Worm (Caenorhabditis elegans) whole organism, L4 larva: Measurements from ENCODE around the gene str-4.

Experiments
- F37D6.2 ChIP-seq: sonication (generic microtip); optimal IDR thresholded peaks from 2 replicates; lab custom pipeline; 2016; ENCODE audit warnings: mild to moderate bottlenecking, missing genetic modification characterization, missing compliant biosample characterization
- F49E8.2 ChIP-seq: sonication (generic microtip); optimal IDR thresholded peaks from 2 replicates; lab custom pipeline; 2016; ENCODE audit warnings: missing compliant biosample characterization, mild to moderate bottlenecking, missing genetic modification characterization, borderline replicate concordance
- R02D3.7 ChIP-seq: fragments of 150-350 bp; sonication (generic microtip); optimal IDR thresholded peaks from 3 replicates; lab custom pipeline; 2014; ENCODE audit warnings: missing biosample characterization, missing genetic modification characterization
- Y105C5A.15 ChIP-seq: fragments of 200-800 bp; sonication (Bioruptor generic); IDR thresholded peaks from 2 replicates; pipeline ENCODE4 v1.3.6; 2022; ENCODE audit warnings: missing genetic modification characterization, missing compliant biosample characterization
- Y48G9A.11 ChIP-seq: fragments of 200-800 bp; sonication (Bioruptor generic); IDR thresholded peaks from 2 replicates; pipeline ENCODE4 v1.3.6; 2022; ENCODE audit warnings: missing genetic modification reagents, missing genetic modification characterization, missing compliant biosample characterization
- Y75B8A.6 ChIP-seq: fragments of 200-800 bp; sonication (Bioruptor generic); IDR thresholded peaks from 2 replicates; pipeline ENCODE4 v1.3.6; 2022; ENCODE audit warnings: missing genetic modification reagents, missing genetic modification characterization, missing compliant biosample characterization
- ZK337.2 ChIP-seq: fragments of 200-800 bp; sonication (Bioruptor generic); IDR thresholded peaks from 2 replicates; pipeline ENCODE4 v1.3.6; 2022; ENCODE audit warnings: missing genetic modification reagents, missing genetic modification characterization, missing compliant biosample characterization
- ZK546.5 ChIP-seq, 2 experiments: sonication (generic microtip); optimal IDR thresholded peaks; 2 replicates each; lab custom pipeline; 2017; ENCODE audit warnings: missing biosample characterization in 2 of 2, missing genetic modification characterization in 2 of 2
- aha-1 ChIP-seq: fragments of 150-350 bp; peaks from one replicate; lab custom pipeline; 2014; ENCODE audit warnings: missing biosample characterization, missing genetic modification characterization
- arid-1 ChIP-seq: fragments of 200-800 bp; sonication (Bioruptor generic); conservative IDR thresholded peaks from 2 replicates; pipeline ENCODE4 v1.3.6; 2022; ENCODE audit warnings: missing genetic modification reagents, missing genetic modification characterization, missing compliant biosample characterization
- attf-4 ChIP-seq: sonication (generic microtip); optimal IDR thresholded peaks from 3 replicates; lab custom pipeline; 2017; ENCODE audit warnings: missing biosample characterization, missing genetic modification characterization
- ceh-20 ChIP-seq: fragments of 200-800 bp; sonication (Bioruptor generic); IDR thresholded peaks from 2 replicates; pipeline ENCODE4 v1.3.6; 2022; ENCODE audit warnings: missing genetic modification reagents, missing genetic modification characterization, missing compliant biosample characterization
- ceh-44 ChIP-seq: fragments of 200-800 bp; sonication (Bioruptor generic); IDR thresholded peaks from 2 replicates; pipeline ENCODE4 v1.3.6; 2022; ENCODE audit warnings: missing genetic modification reagents, missing genetic modification characterization, missing compliant biosample characterization
- ces-1 ChIP-seq: fragments of 150-350 bp; sonication (generic microtip); optimal IDR thresholded peaks from 4 replicates; lab custom pipeline; 2014; ENCODE audit warnings: missing biosample characterization, missing genetic modification reagents, missing genetic modification characterization
- cey-2 ChIP-seq: sonication (generic microtip); optimal IDR thresholded peaks from 3 replicates; lab custom pipeline; 2017; ENCODE audit warnings: missing genetic modification characterization, mild to moderate bottlenecking, missing compliant biosample characterization, antibody characterized with exemption, borderline replicate concordance; ENCODE audit not compliant: insufficient read depth
- daf-12 ChIP-seq: fragments of 150-350 bp; optimal IDR thresholded peaks from 2 replicates; lab custom pipeline; 2014; ENCODE audit warnings: missing biosample characterization, missing genetic modification reagents, missing genetic modification characterization
- daf-19 ChIP-seq: fragments of 200-800 bp; sonication (Bioruptor generic); conservative IDR thresholded peaks from 2 replicates; pipeline ENCODE4 v1.3.6; 2022; ENCODE audit warnings: missing genetic modification characterization, missing compliant biosample characterization
- dmd-6 ChIP-seq: fragments of 200-800 bp; sonication (Bioruptor generic); IDR thresholded peaks from 2 replicates; pipeline ENCODE4 v1.3.6; 2022; ENCODE audit warnings: missing genetic modification reagents, missing genetic modification characterization, missing compliant biosample characterization
- dmd-8 ChIP-seq: fragments of 200-800 bp; sonication (Bioruptor generic); IDR thresholded peaks from 2 replicates; pipeline ENCODE4 v1.3.6; 2022; ENCODE audit warnings: missing genetic modification characterization, missing compliant biosample characterization
- dpl-1 ChIP-seq: fragments of 150-350 bp; optimal IDR thresholded peaks from 2 replicates; lab custom pipeline; 2014; ENCODE audit warnings: missing biosample characterization, missing genetic modification reagents, missing genetic modification characterization
- duxl-1 ChIP-seq: sonication (generic microtip); optimal IDR thresholded peaks from 2 replicates; lab custom pipeline; 2016; ENCODE audit warnings: mild to moderate bottlenecking, missing genetic modification characterization, moderate library complexity, missing compliant biosample characterization; ENCODE audit not compliant: poor library complexity
- dve-1 ChIP-seq: sonication (generic microtip); optimal IDR thresholded peaks from 2 replicates; lab custom pipeline; 2017; ENCODE audit warnings: antibody characterized with exemption, mild to moderate bottlenecking, missing genetic modification characterization, missing compliant biosample characterization; ENCODE audit not compliant: insufficient read depth
- hif-1 ChIP-seq, 2 experiments: sonication (generic microtip); optimal IDR thresholded peaks; 2 replicates each; lab custom pipeline; 2016 to 2017; ENCODE audit warnings: missing compliant biosample characterization in 2 of 2, missing genetic modification characterization in 2 of 2, missing genetic modification reagents in 2 of 2, missing genotype in 2 of 2, mild to moderate bottlenecking in 1 of 2
- hlh-30 ChIP-seq: sonication (generic microtip); optimal IDR thresholded peaks from 2 replicates; lab custom pipeline; 2017; ENCODE audit warnings: antibody characterized with exemption, mild to moderate bottlenecking, missing genetic modification characterization, missing compliant biosample characterization; ENCODE audit not compliant: insufficient read depth
- lim-7 ChIP-seq: fragments of 200-800 bp; sonication (Bioruptor generic); IDR thresholded peaks from 2 replicates; pipeline ENCODE4 v1.3.6; 2022; ENCODE audit warnings: missing genetic modification characterization, missing compliant biosample characterization
- lin-1 ChIP-seq: fragments of 200-800 bp; sonication (Bioruptor generic); IDR thresholded peaks from 2 replicates; pipeline ENCODE4 v1.3.6; 2022; ENCODE audit warnings: missing genetic modification reagents, missing genetic modification characterization, missing compliant biosample characterization
- lsy-2 ChIP-seq, 2 experiments: fragments of 150-350 bp in 1 of 2; sonication (generic microtip) in 1 of 2; optimal IDR thresholded peaks; 2 replicates each; lab custom pipeline; 2014 to 2017; ENCODE audit warnings: missing biosample characterization in 2 of 2, missing genetic modification characterization in 2 of 2
- mdt-29 ChIP-seq: fragments of 200-800 bp; sonication (Bioruptor generic); IDR thresholded peaks from 2 replicates; pipeline ENCODE4 v1.3.6; 2022; ENCODE audit warnings: missing genetic modification reagents, missing genetic modification characterization, missing compliant biosample characterization
- mep-1 ChIP-seq: fragments of 150-350 bp; sonication (generic microtip); optimal IDR thresholded peaks from 3 replicates; lab custom pipeline; 2014; ENCODE audit warnings: missing biosample characterization, missing genetic modification characterization
- mxl-3 ChIP-seq: fragments of 200-800 bp; sonication (Bioruptor generic); optimal IDR thresholded peaks from 2 replicates; lab custom pipeline; 2018; ENCODE audit warnings: mild to moderate bottlenecking, missing genetic modification characterization, missing compliant biosample characterization
- nhr-10 ChIP-seq: fragments of 150-350 bp; optimal IDR thresholded peaks from 2 replicates; lab custom pipeline; 2014; ENCODE audit warnings: missing biosample characterization, missing genetic modification characterization
- nhr-111 ChIP-seq: fragments of 200-800 bp; sonication (Bioruptor generic); optimal IDR thresholded peaks from 2 replicates; lab custom pipeline; 2018; ENCODE audit warnings: mild to moderate bottlenecking, missing genetic modification characterization, missing compliant biosample characterization
- nhr-25 ChIP-seq: sonication (generic microtip); optimal IDR thresholded peaks from 2 replicates; lab custom pipeline; 2017; ENCODE audit warnings: missing genetic modification characterization, mild to moderate bottlenecking, missing compliant biosample characterization, antibody characterized with exemption, moderate library complexity, borderline replicate concordance; ENCODE audit not compliant: insufficient read depth
- nhr-28 ChIP-seq: fragments of 150-350 bp; optimal IDR thresholded peaks from 2 replicates; lab custom pipeline; 2014; ENCODE audit warnings: missing biosample characterization, missing genetic modification characterization
- nhr-6 ChIP-seq: fragments of 150-350 bp; optimal IDR thresholded peaks from 2 replicates; lab custom pipeline; 2014; ENCODE audit warnings: missing biosample characterization, missing genetic modification characterization
- nhr-76 ChIP-seq: fragments of 150-350 bp; optimal IDR thresholded peaks from 2 replicates; lab custom pipeline; 2014; ENCODE audit warnings: missing biosample characterization, missing genetic modification characterization
- nhr-77 ChIP-seq: fragments of 150-350 bp; optimal IDR thresholded peaks from 2 replicates; lab custom pipeline; 2014; ENCODE audit warnings: missing biosample characterization, missing genetic modification characterization
- pha-4 ChIP-seq, 2 experiments: fragments of 150-350 bp in 1 of 2; fragments of 200-800 bp in 1 of 2; sonication (Bioruptor generic) in 1 of 2; IDR thresholded peaks in 1 of 2; optimal IDR thresholded peaks in 1 of 2; 2 replicates each; pipeline versions ENCODE4 v1.3.6 to Lab custom; 2014 to 2022; ENCODE audit warnings: missing genetic modification characterization in 2 of 2, missing genetic modification reagents in 2 of 2, missing biosample characterization in 1 of 2, missing compliant biosample characterization in 1 of 2
- pqm-1 ChIP-seq: sonication (generic microtip); optimal IDR thresholded peaks from 2 replicates; lab custom pipeline; 2017; ENCODE audit warnings: missing biosample characterization, missing genetic modification characterization
- rbr-2 ChIP-seq: sonication (generic microtip); optimal IDR thresholded peaks from 2 replicates; lab custom pipeline; 2016; ENCODE audit warnings: missing genotype, missing genetic modification characterization, missing compliant biosample characterization
- set-16 ChIP-seq: fragments of 200-800 bp; sonication (Bioruptor generic); IDR thresholded peaks from 2 replicates; pipeline ENCODE4 v1.3.6; 2022; ENCODE audit warnings: missing genetic modification reagents, missing genetic modification characterization, missing compliant biosample characterization
- skn-1 ChIP-seq: fragments of 150-350 bp; optimal IDR thresholded peaks from 2 replicates; lab custom pipeline; 2014; ENCODE audit warnings: missing biosample characterization, missing genetic modification characterization
- unc-62 ChIP-seq, 3 experiments: fragments of 150-350 bp in 1 of 3; sonication (generic microtip); optimal IDR thresholded peaks in 2 of 3; peaks in 1 of 3; 1 replicate in 1 of 3; 2 replicates in 2 of 3; lab custom pipeline; 2014 to 2017; ENCODE audit warnings: missing biosample characterization in 3 of 3, missing genetic modification characterization in 3 of 3, missing genetic modification reagents in 3 of 3, missing genotype in 1 of 3
- vab-7 ChIP-seq: fragments of 200-800 bp; sonication (Bioruptor generic); IDR thresholded peaks from 2 replicates; pipeline ENCODE4 v1.3.6; 2022; ENCODE audit warnings: missing genetic modification reagents, missing genetic modification characterization, missing compliant biosample characterization
- zip-11 ChIP-seq: fragments of 200-800 bp; sonication (Bioruptor generic); IDR thresholded peaks from 2 replicates; pipeline ENCODE4 v1.3.6; 2022; ENCODE audit warnings: missing genetic modification characterization, missing compliant biosample characterization

str-4 gene

ce11 chrV:13371336-13371735 lies 31.8 kb upstream of the str-4 start (continued):
- TF ChIP-seq nhr-25 (tag; lab: Kevin White, UChicago) (peak; percentile 94), rbr-2 (tag; lab: Kevin White, UChicago) (no peak), nhr-10 (tag; lab: Kevin White, UChicago) (no peak), set-16 (GFP tag; lab: Robert Waterston, UW) (no peak), skn-1 (no peak), mdt-29 (GFP tag; lab: Robert Waterston, UW) (no peak), nhr-28 (tag; lab: Kevin White, UChicago) (peak; percentile 90), arid-1 (GFP tag; lab: Robert Waterston, UW) (no peak), attf-4 (tag; lab: Kevin White, UChicago) (no peak), ZK546.5 (tag; optimal IDR thresholded peaks at IDR 0.05; lab: Kevin White, UChicago) (no peak), dve-1 (peak; percentile 26), F37D6.2 (tag; lab: Kevin White, UChicago) (no peak), zip-11 (no peak), hif-1 (tag; optimal IDR thresholded peaks at IDR 0.05; lab: Kevin White, UChicago) (no peak), aha-1 (tag; lab: Kevin White, UChicago) (peak; percentile 96), Y105C5A.15 (GFP tag; lab: Robert Waterston, UW) (no peak), lsy-2 (tag; optimal IDR thresholded peaks at IDR 0.05; lab: Kevin White, UChicago) (peak; percentile 21 to 43), nhr-111 (GFP tag; lab: Kevin White, UChicago) (no peak), ZK337.2 (no peak), dmd-8 (GFP tag; lab: Robert Waterston, UW) (no peak), mep-1 (tag; lab: Kevin White, UChicago) (peak; percentile 74), dpl-1 (GFP tag; lab: Kevin White, UChicago) (no peak), pha-4 (GFP tag; IDR thresholded peaks at IDR 0.05; lab: Robert Waterston, UW) (no peak), pha-4 (tag; optimal IDR thresholded peaks at IDR 0.05; lab: Kevin White, UChicago) (no peak), duxl-1 (tag; lab: Kevin White, UChicago) (no peak), ceh-20 (GFP tag; lab: Robert Waterston, UW) (no peak), ceh-44 (GFP tag; lab: Robert Waterston, UW) (no peak), Y48G9A.11 (GFP tag; lab: Robert Waterston, UW) (no peak), vab-7 (no peak)

- TF ChIP-seq aha-1 (tag; lab: Kevin White, UChicago) (peak; percentile 92), ces-1 (GFP tag; lab: Kevin White, UChicago) (no peak), cey-2 (tag; lab: Kevin White, UChicago) (no peak), nhr-25 (tag; lab: Kevin White, UChicago) (peak; percentile 23), dpl-1 (GFP tag; lab: Kevin White, UChicago) (no peak), duxl-1 (tag; lab: Kevin White, UChicago) (peak; percentile 26)
Observed at ce11 chrV:13370265-13370664, 30.7 kb upstream of the str-4 start.

ce11 chrV:13369663-13370062 lies 30.1 kb upstream of the str-4 start:
- TF ChIP-seq nhr-76 (tag; lab: Kevin White, UChicago): no peak
- TF ChIP-seq lim-7 (GFP tag; lab: Robert Waterston, UW): no peak
- no peak for TF ChIP-seq dmd-8 (GFP tag; lab: Robert Waterston, UW)
- TF ChIP-seq nhr-25 (tag; lab: Kevin White, UChicago): peak; percentile 3
- no peak for TF ChIP-seq F49E8.2 (tag; lab: Kevin White, UChicago)
- TF ChIP-seq lin-1 (GFP tag; lab: Robert Waterston, UW): peak; percentile 23; the same call in 1 of the 2 replicates
- TF ChIP-seq pqm-1: peak; percentile 54
- TF ChIP-seq daf-19 (GFP tag; lab: Robert Waterston, UW): no peak
- peak; percentile 41 for TF ChIP-seq dve-1
- TF ChIP-seq nhr-6: no peak
- TF ChIP-seq mxl-3: peak; percentile 66
- no peak for TF ChIP-seq hlh-30 (tag; lab: Kevin White, UChicago)
- peak; percentile 62 for TF ChIP-seq nhr-77
- TF ChIP-seq unc-62 (GFP tag; optimal IDR thresholded peaks at IDR 0.05 in 1 of 2; lab: Kevin White, UChicago): peak in 1 of 2 experiments; percentile 6
- no peak for TF ChIP-seq unc-62 (tag; optimal IDR thresholded peaks at IDR 0.05; lab: Kevin White, UChicago)
- no peak for TF ChIP-seq R02D3.7 (tag; lab: Kevin White, UChicago)
- TF ChIP-seq nhr-10 (tag; lab: Kevin White, UChicago): peak; percentile 36
- TF ChIP-seq mep-1 (tag; lab: Kevin White, UChicago): peak; percentile 60
- TF ChIP-seq dmd-6 (GFP tag; lab: Robert Waterston, UW): peak; percentile 77
- 0 out of 2 replicates have a peak, but pooled peaks have one; percentile 4 for TF ChIP-seq Y75B8A.6 (GFP tag; lab: Robert Waterston, UW)
- no peak for TF ChIP-seq daf-12 (tag; lab: Kevin White, UChicago)
